Fruit fly (Drosophila melanogaster) whole organism, pupa: ENCODE results near the gene CG12951.

Source experiments
- CG10348 ChIP-seq: fragments of 200-800 bp; sonication (Bioruptor generic); IDR thresholded peaks from 2 replicates; pipeline ENCODE4 v1.3.6; 2022; ENCODE audit warnings: missing biosample characterization, missing genetic modification characterization
- CG12605 ChIP-seq: fragments of 200-800 bp; sonication (Bioruptor generic); IDR thresholded peaks from 2 replicates; pipeline ENCODE4 v1.3.6; 2022; ENCODE audit warnings: missing biosample characterization, missing genetic modification characterization
- CG13204 ChIP-seq: fragments of 200-800 bp; sonication (Bioruptor generic); optimal IDR thresholded peaks from 2 replicates; lab custom pipeline; 2018; ENCODE audit warnings: missing biosample characterization, mild to moderate bottlenecking, missing genetic modification characterization, moderate library complexity
- CG14655 ChIP-seq: fragments of 200-800 bp; sonication (Bioruptor generic); optimal IDR thresholded peaks from 3 replicates; lab custom pipeline; 2017; ENCODE audit warnings: mild to moderate bottlenecking, missing biosample characterization, missing genetic modification reagents, missing genetic modification characterization
- CG15710 ChIP-seq: fragments of 200-800 bp; sonication (Bioruptor generic); optimal IDR thresholded peaks from 2 replicates; lab custom pipeline; 2018; ENCODE audit warnings: missing biosample characterization, mild to moderate bottlenecking, missing genetic modification characterization, moderate library complexity
- CG17806 ChIP-seq: fragments of 200-800 bp; sonication (Bioruptor generic); optimal IDR thresholded peaks from 2 replicates; lab custom pipeline; 2018; ENCODE audit warnings: missing biosample characterization, mild to moderate bottlenecking, missing genetic modification characterization, moderate library complexity
- CG32121 ChIP-seq: fragments of 200-800 bp; sonication (Bioruptor generic); IDR thresholded peaks from 2 replicates; pipeline ENCODE4 v1.3.6; 2022; ENCODE audit warnings: missing biosample characterization, missing genetic modification characterization
- CG34367 ChIP-seq: fragments of 200-800 bp; sonication (Bioruptor generic); optimal IDR thresholded peaks from 2 replicates; lab custom pipeline; 2018; ENCODE audit warnings: missing biosample characterization, mild to moderate bottlenecking, missing genetic modification characterization
- CG4496 ChIP-seq: fragments of 200-800 bp; sonication (Bioruptor generic); IDR thresholded peaks from 3 replicates; pipeline ENCODE4 v1.3.6; 2022; ENCODE audit warnings: missing biosample characterization, missing genetic modification characterization
- CG8159 ChIP-seq: fragments of 200-800 bp; sonication (Bioruptor generic); optimal IDR thresholded peaks from 3 replicates; lab custom pipeline; 2018; ENCODE audit warnings: missing biosample characterization, mild to moderate bottlenecking, missing genetic modification characterization, moderate library complexity
- CG8301 ChIP-seq: fragments of 200-800 bp; sonication (Bioruptor generic); optimal IDR thresholded peaks from 2 replicates; lab custom pipeline; 2018; ENCODE audit warnings: missing biosample characterization, mild to moderate bottlenecking, missing genetic modification characterization
- CG9948 ChIP-seq: fragments of 200-800 bp; sonication (Bioruptor generic); optimal IDR thresholded peaks from 2 replicates; lab custom pipeline; 2018; ENCODE audit warnings: missing biosample characterization, mild to moderate bottlenecking, missing genetic modification characterization, moderate library complexity
- D1 ChIP-seq: fragments of 200-800 bp; sonication (Bioruptor generic); optimal IDR thresholded peaks from 2 replicates; lab custom pipeline; 2018; ENCODE audit warnings: missing biosample characterization, mild to moderate bottlenecking, missing genetic modification characterization, moderate library complexity
- EcR ChIP-seq: fragments of 200-800 bp; sonication (Bioruptor generic); optimal IDR thresholded peaks from 3 replicates; lab custom pipeline; 2019; ENCODE audit warnings: missing biosample characterization, missing genetic modification characterization, mild to moderate bottlenecking, moderate library complexity, missing genetic modification reagents
- Ets98B ChIP-seq: fragments of 200-800 bp; sonication (Bioruptor generic); IDR thresholded peaks from 2 replicates; pipeline ENCODE4 v1.3.6; 2022; ENCODE audit warnings: missing biosample characterization, missing genetic modification characterization
- Pif1A ChIP-seq: fragments of 200-800 bp; sonication (Bioruptor generic); optimal IDR thresholded peaks from 3 replicates; lab custom pipeline; 2016; ENCODE audit warnings: missing biosample characterization, missing genetic modification characterization
- Pif1B ChIP-seq: fragments of 200-800 bp; sonication (Bioruptor generic); optimal IDR thresholded peaks from 3 replicates; lab custom pipeline; 2016; ENCODE audit warnings: missing biosample characterization, missing genetic modification characterization
- Snoo ChIP-seq: fragments of 200-800 bp; sonication (Bioruptor generic); optimal IDR thresholded peaks from 3 replicates; lab custom pipeline; 2017; ENCODE audit warnings: missing biosample characterization, mild to moderate bottlenecking, missing genetic modification characterization, inconsistent platforms
- fd96Ca ChIP-seq: fragments of 200-800 bp; sonication (Bioruptor generic); IDR thresholded peaks from 3 replicates; pipeline ENCODE4 v1.3.6; 2022; ENCODE audit warnings: missing biosample characterization, missing genetic modification characterization
- gl ChIP-seq: fragments of 200-800 bp; sonication (Bioruptor generic); optimal IDR thresholded peaks from 2 replicates; lab custom pipeline; 2018; ENCODE audit warnings: missing biosample characterization, mild to moderate bottlenecking, missing genetic modification characterization
- rn ChIP-seq: fragments of 200-800 bp; sonication (Bioruptor generic); IDR thresholded peaks from 2 replicates; pipeline ENCODE4 v1.3.6; 2022; ENCODE audit warnings: missing biosample characterization, missing genetic modification characterization

Gene CG12951

DNA sequence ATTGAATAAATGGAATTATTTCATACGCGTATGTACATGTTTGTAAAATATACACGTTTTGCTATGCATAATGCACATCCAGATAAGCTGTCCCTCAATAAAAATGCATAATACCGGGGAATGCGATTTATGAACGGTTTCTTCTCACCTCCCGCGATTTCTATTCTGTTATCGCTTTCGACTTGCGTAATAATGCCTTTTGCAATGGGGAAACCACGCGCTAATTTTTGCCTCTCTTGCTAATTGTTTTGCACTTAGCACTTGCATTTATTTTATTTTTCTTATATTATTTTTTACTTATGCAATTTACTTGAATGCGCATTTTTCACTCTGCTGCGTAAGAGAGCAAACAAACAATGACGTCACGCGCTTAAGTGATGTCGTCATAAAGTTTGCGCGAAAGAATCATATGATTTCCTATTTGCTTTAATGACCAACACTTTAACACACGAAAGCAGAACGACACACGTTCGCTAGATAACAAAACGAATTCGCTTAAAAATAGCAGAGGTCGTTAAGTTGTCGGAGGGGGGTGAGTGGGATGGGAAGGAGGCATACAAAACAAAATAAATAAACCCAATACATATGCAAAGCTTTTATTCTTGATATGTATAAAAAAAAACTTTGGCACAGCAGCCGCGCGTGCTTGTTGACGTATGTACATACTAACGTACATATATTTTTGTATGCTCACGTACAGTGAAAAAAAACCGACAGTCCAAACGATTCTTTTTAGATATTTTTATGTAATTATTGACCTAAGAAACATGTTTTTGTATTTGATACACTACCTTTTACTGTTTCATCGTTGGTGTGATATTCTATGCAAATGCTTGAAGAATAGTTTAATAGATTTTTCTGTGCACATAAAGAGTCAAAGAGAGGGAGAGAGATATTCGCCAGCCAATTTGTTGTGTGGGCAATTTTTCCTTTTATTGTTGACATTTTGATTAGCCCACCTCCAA lies 21.6 kb upstream of the CG12951 start:
- TF ChIP-seq CG34367, result peak; percentile 18
- peak; percentile 14 for TF ChIP-seq gl (tag; lab: Kevin White, UChicago)
- TF ChIP-seq CG14655 (GFP tag; lab: Kevin White, UChicago), result peak; percentile 76
- TF ChIP-seq CG17806 (tag; lab: Kevin White, UChicago), result peak; percentile 70
- TF ChIP-seq CG4496 (GFP tag; lab: Robert Waterston, UW), result no peak
- TF ChIP-seq EcR (GFP tag; lab: Kevin White, UChicago), result no peak
- no peak for TF ChIP-seq Ets98B (GFP tag; lab: Robert Waterston, UW)
- peak; percentile 33 for TF ChIP-seq CG15710 (tag; lab: Kevin White, UChicago)
- TF ChIP-seq fd96Ca (GFP tag; lab: Robert Waterston, UW), result no peak
- peak; percentile 53 for TF ChIP-seq Pif1A (GFP tag; lab: Kevin White, UChicago)
- TF ChIP-seq Snoo (tag; lab: Kevin White, UChicago), result no peak
- TF ChIP-seq CG9948 (tag; lab: Kevin White, UChicago), result peak; percentile 64
- no peak for TF ChIP-seq CG10348 (GFP tag; lab: Robert Waterston, UW)
- TF ChIP-seq D1 (tag; lab: Kevin White, UChicago), result peak; percentile 61
- peak; percentile 79 for TF ChIP-seq CG8301 (tag; lab: Kevin White, UChicago)
- TF ChIP-seq CG13204, result no peak
- no peak for TF ChIP-seq rn (GFP tag; lab: Robert Waterston, UW)
- TF ChIP-seq CG8159, result peak; percentile 70
- TF ChIP-seq Pif1B (GFP tag; lab: Kevin White, UChicago), result peak; percentile 58
- no peak for TF ChIP-seq CG32121 (GFP tag; lab: Robert Waterston, UW)
- no peak for TF ChIP-seq CG12605 (GFP tag; lab: Robert Waterston, UW)

DNA sequence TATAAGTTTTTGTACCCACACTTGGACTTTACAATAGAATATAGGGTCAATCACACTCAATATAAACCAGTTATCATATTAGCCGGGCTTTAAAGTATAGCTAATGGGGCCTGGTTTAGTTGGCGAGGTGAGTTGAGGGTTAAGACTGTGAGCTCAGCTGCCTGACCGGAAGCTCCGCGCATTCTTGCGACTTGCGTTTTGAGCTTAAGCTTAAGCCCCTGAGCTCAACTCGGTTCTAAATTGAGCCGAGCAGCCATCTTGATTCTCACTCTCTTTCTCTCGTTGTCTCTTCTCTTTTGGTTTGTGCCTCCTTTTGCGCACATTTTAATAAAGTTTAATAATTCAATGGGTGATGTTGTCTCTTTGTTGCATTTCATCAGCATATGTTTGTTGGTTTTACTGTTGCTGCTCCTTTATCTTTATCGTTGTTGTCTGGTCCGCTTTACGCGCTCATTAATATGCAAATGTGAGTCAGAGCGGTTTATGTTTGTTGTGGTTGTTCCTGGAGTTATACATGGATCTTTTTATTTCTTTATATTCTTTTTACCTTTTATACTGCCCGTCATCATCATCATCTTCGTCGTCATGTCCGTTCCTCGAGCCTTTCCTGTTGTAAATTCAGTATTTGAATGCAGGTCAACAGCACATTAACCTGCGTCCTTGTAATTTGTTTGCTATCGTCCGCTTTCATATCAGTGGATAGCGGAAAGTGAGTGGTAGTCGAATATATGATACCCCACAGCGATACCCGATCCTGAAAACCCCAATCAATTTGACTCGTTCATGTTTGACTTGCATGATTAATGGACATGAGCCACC lies 20.6 kb upstream of the CG12951 start:
- TF ChIP-seq EcR (GFP tag; lab: Kevin White, UChicago), result peak; percentile 88
- no peak for TF ChIP-seq CG8301 (tag; lab: Kevin White, UChicago)

DNA sequence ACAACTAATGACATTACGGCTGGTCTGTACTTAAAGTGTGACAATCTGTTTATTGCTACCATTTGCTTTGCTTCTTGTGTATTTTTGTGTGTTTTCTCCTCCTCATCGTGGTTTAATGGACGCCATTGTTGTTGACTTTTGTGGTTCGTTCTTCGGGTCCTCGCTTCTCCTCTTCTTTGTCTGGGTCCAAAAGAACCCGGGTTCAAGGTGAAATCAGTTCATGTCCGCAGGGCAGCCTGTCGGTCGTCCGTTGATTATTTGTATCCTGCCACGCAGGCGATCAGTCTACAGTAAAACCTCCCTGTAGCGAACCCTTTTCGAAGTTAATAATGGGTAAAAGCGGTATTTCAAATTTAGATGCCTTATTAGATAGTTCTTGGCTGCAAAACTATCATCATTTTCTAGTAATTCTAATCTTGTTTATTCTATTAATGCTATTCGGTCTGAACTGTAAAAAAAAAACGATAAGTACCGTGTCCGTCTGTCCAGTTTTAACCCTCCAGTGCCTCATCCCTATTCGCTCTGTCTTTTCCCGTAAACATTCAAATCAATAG lies 19.2 kb upstream of the CG12951 start:
- peak; percentile 53 for TF ChIP-seq CG8159
- TF ChIP-seq EcR (GFP tag; lab: Kevin White, UChicago), result peak; percentile 75
- peak; percentile 13 for TF ChIP-seq CG17806 (tag; lab: Kevin White, UChicago)
- no peak for TF ChIP-seq Snoo (tag; lab: Kevin White, UChicago)

DNA sequence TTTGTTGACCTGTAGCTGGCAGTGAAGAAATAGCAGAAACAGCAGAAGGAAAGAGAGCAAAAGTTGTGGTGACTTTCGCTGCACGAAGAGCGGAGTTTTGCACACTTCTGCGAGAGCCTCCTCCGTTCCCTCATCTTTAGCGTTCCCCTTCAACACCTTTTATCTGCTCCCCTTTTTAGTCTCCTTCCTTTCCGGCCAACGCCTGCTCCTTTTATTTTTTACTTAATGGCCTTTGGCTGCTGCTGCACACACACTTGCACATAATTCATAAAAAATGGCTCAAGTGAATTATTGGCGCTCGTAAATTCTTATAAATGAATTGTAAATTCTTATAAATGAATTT lies 18.2 kb upstream of the CG12951 start:
- TF ChIP-seq CG4496 (GFP tag; lab: Robert Waterston, UW) (no peak), EcR (GFP tag; lab: Kevin White, UChicago) (peak; percentile 72), Snoo (tag; lab: Kevin White, UChicago) (no peak), CG32121 (GFP tag; lab: Robert Waterston, UW) (no peak), CG10348 (GFP tag; lab: Robert Waterston, UW) (no peak), D1 (tag; lab: Kevin White, UChicago) (no peak), CG14655 (GFP tag; lab: Kevin White, UChicago) (no peak), fd96Ca (GFP tag; lab: Robert Waterston, UW) (no peak), Ets98B (GFP tag; lab: Robert Waterston, UW) (no peak), CG9948 (tag; lab: Kevin White, UChicago) (no peak), CG34367 (no peak), CG13204 (no peak), Pif1B (GFP tag; lab: Kevin White, UChicago) (no peak), gl (tag; lab: Kevin White, UChicago) (no peak), CG8301 (tag; lab: Kevin White, UChicago) (no peak), CG17806 (tag; lab: Kevin White, UChicago) (no peak), rn (GFP tag; lab: Robert Waterston, UW) (no peak), CG12605 (GFP tag; lab: Robert Waterston, UW) (0 out of 2 replicates have a peak, but pooled peaks have one; percentile 5)

DNA sequence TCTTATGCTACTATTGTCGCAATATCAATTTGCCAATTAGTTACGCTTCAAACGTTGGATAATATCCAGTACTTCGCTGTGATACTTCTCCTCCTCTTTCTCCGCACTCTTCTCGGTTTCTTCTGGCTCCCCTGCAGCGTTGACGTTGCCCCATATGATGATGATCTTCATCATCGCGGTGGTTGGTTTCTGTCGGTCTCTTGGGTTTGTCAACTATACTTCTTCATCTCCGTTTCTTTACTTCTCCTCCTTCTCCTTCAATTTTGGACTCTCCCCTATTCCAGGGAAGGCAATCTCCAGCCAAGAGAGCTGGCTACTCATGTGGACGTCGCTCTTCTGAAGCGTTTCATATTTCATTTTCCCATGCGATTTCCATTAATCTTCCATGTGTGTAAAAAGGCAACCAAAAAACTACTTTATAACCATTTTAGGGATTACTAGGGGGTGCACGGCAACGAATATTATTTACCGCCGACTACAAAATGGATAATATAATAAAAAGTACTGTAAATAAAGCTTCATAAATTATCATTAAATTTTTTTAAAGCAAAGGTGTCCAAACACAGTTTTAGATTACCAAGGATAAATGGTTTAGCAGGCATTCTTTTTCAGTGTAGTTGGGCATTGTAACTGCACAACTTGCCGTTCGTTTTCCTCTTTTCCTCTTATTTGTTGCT lies 17.7 kb upstream of the CG12951 start:
- TF ChIP-seq fd96Ca (GFP tag; lab: Robert Waterston, UW) (peak; percentile 81; the same call in 2 of the 3 replicates), CG17806 (tag; lab: Kevin White, UChicago) (peak; percentile 93), Pif1A (GFP tag; lab: Kevin White, UChicago) (peak; percentile 90), rn (GFP tag; lab: Robert Waterston, UW) (peak; percentile 82), CG9948 (tag; lab: Kevin White, UChicago) (peak; percentile 92), CG8301 (tag; lab: Kevin White, UChicago) (peak; percentile 88), CG14655 (GFP tag; lab: Kevin White, UChicago) (peak; percentile 88), gl (tag; lab: Kevin White, UChicago) (peak; percentile 82), CG34367 (peak; percentile 89), D1 (tag; lab: Kevin White, UChicago) (peak; percentile 82), Pif1B (GFP tag; lab: Kevin White, UChicago) (peak; percentile 89), CG10348 (GFP tag; lab: Robert Waterston, UW) (peak; percentile 46; the same call in 1 of the 2 replicates), CG4496 (GFP tag; lab: Robert Waterston, UW) (peak; percentile 90), CG8159 (peak; percentile 94), CG15710 (tag; lab: Kevin White, UChicago) (peak; percentile 91), Ets98B (GFP tag; lab: Robert Waterston, UW) (peak; percentile 86), CG32121 (GFP tag; lab: Robert Waterston, UW) (peak; percentile 79), CG12605 (GFP tag; lab: Robert Waterston, UW) (peak; percentile 80), Snoo (tag; lab: Kevin White, UChicago) (peak; percentile 76), CG13204 (peak; percentile 66), EcR (GFP tag; lab: Kevin White, UChicago) (no peak)
